Worm (Caenorhabditis elegans) whole organism, midembryonic: ENCODE measurements around the gene rpa-1.

Experiments used
- T22C8.4 ChIP-seq: fragments of 200-800 bp; sonication (Bioruptor generic); IDR thresholded peaks from 2 replicates; pipeline ENCODE4 v1.3.6; 2022; ENCODE audit warnings: missing genetic modification characterization, missing compliant biosample characterization
- cog-1 ChIP-seq: sonication (generic microtip); optimal IDR thresholded peaks from 2 replicates; lab custom pipeline; 2016; ENCODE audit warnings: missing genetic modification characterization, missing compliant biosample characterization
- flt-1 ChIP-seq: fragments of 200-800 bp; sonication (Bioruptor generic); IDR thresholded peaks from 2 replicates; pipeline ENCODE4 v1.3.6; 2022; ENCODE audit warnings: missing genetic modification characterization, missing compliant biosample characterization
- klf-2 ChIP-seq: fragments of 200-800 bp; sonication (Bioruptor generic); conservative IDR thresholded peaks from 2 replicates; pipeline ENCODE4 v1.3.6; 2022; ENCODE audit warnings: missing genetic modification reagents, missing genetic modification characterization, missing compliant biosample characterization
- med-1 ChIP-seq: sonication (generic microtip); optimal IDR thresholded peaks from 2 replicates; lab custom pipeline; 2017; ENCODE audit warnings: missing genetic modification characterization, mild to moderate bottlenecking, missing compliant biosample characterization, antibody characterized with exemption, missing genetic modification reagents; ENCODE audit not compliant: insufficient read depth
- ref-1 ChIP-seq: fragments of 200-800 bp; sonication (Bioruptor generic); conservative IDR thresholded peaks from 2 replicates; pipeline ENCODE4 v1.3.6; 2022; ENCODE audit warnings: missing genetic modification reagents, missing genetic modification characterization, missing compliant biosample characterization
- tab-1 ChIP-seq: fragments of 200-800 bp; sonication (Bioruptor generic); IDR thresholded peaks from 2 replicates; pipeline ENCODE4 v1.3.6; 2022; ENCODE audit warnings: missing genetic modification characterization, missing compliant biosample characterization
- ztf-23 ChIP-seq: fragments of 200-800 bp; sonication (Bioruptor generic); IDR thresholded peaks from 2 replicates; pipeline ENCODE4 v1.3.6; 2022; ENCODE audit warnings: missing genetic modification reagents, missing genetic modification characterization, missing compliant biosample characterization
- ztf-29 ChIP-seq: fragments of 200-800 bp; sonication (Bioruptor generic); IDR thresholded peaks from 2 replicates; pipeline ENCODE4 v1.3.6; 2022; ENCODE audit warnings: missing genetic modification reagents, missing genetic modification characterization, missing compliant biosample characterization

The rpa-1 gene

ce11 chrII:7631171-7631570 is 33.2 kb upstream of the rpa-1 start:
- peak; percentile 39 for TF ChIP-seq cog-1 (tag; lab: Kevin White, UChicago)
- TF ChIP-seq tab-1 (GFP tag; lab: Robert Waterston, UW): no peak
- peak; percentile 58; the same call in 1 of the 2 replicates for TF ChIP-seq ztf-29 (GFP tag; lab: Robert Waterston, UW)

- TF ChIP-seq klf-2 (GFP tag; lab: Robert Waterston, UW) (no peak), ztf-23 (GFP tag; lab: Robert Waterston, UW) (no peak), ref-1 (GFP tag; lab: Robert Waterston, UW) (no peak), T22C8.4 (GFP tag; lab: Robert Waterston, UW) (no peak)
Observed at ce11 chrII:7631677-7632210, 32.6 kb upstream of the rpa-1 start.

- TF ChIP-seq ref-1 (GFP tag; lab: Robert Waterston, UW) (no peak), klf-2 (GFP tag; lab: Robert Waterston, UW) (no peak), ztf-23 (GFP tag; lab: Robert Waterston, UW) (no peak), cog-1 (tag; lab: Kevin White, UChicago) (no peak)
Observed at ce11 chrII:7635296-7635695, 29.1 kb upstream of the rpa-1 start.

- no peak for TF ChIP-seq klf-2 (GFP tag; lab: Robert Waterston, UW)
- TF ChIP-seq ztf-23 (GFP tag; lab: Robert Waterston, UW): no peak
- TF ChIP-seq tab-1 (GFP tag; lab: Robert Waterston, UW): no peak
- no peak for TF ChIP-seq ref-1 (GFP tag; lab: Robert Waterston, UW)
- TF ChIP-seq cog-1 (tag; lab: Kevin White, UChicago): no peak
- TF ChIP-seq ztf-29 (GFP tag; lab: Robert Waterston, UW): no peak
- no peak for TF ChIP-seq flt-1 (GFP tag; lab: Robert Waterston, UW)
- no peak for TF ChIP-seq T22C8.4 (GFP tag; lab: Robert Waterston, UW)
- no peak for TF ChIP-seq med-1
Observed at ce11 chrII:7636941-7637340, 27.4 kb upstream of the rpa-1 start.

- no peak for TF ChIP-seq ztf-23 (GFP tag; lab: Robert Waterston, UW)
- TF ChIP-seq ref-1 (GFP tag; lab: Robert Waterston, UW): no peak
- no peak for TF ChIP-seq klf-2 (GFP tag; lab: Robert Waterston, UW)
- no peak for TF ChIP-seq cog-1 (tag; lab: Kevin White, UChicago)
- TF ChIP-seq med-1: no peak
- no peak for TF ChIP-seq tab-1 (GFP tag; lab: Robert Waterston, UW)
- TF ChIP-seq T22C8.4 (GFP tag; lab: Robert Waterston, UW): no peak
- no peak for TF ChIP-seq ztf-29 (GFP tag; lab: Robert Waterston, UW)
Observed at ce11 chrII:7639036-7639435, 25.3 kb upstream of the rpa-1 start.

- TF ChIP-seq klf-2 (GFP tag; lab: Robert Waterston, UW): no peak
- no peak for TF ChIP-seq ztf-23 (GFP tag; lab: Robert Waterston, UW)
- TF ChIP-seq med-1: no peak
- no peak for TF ChIP-seq cog-1 (tag; lab: Kevin White, UChicago)
- no peak for TF ChIP-seq tab-1 (GFP tag; lab: Robert Waterston, UW)
- TF ChIP-seq flt-1 (GFP tag; lab: Robert Waterston, UW): no peak
- TF ChIP-seq ref-1 (GFP tag; lab: Robert Waterston, UW): no peak
- TF ChIP-seq T22C8.4 (GFP tag; lab: Robert Waterston, UW): no peak
- TF ChIP-seq ztf-29 (GFP tag; lab: Robert Waterston, UW): no peak
Observed at ce11 chrII:7640161-7640841, 24.1 kb upstream of the rpa-1 start.

- TF ChIP-seq T22C8.4 (GFP tag; lab: Robert Waterston, UW) (no peak), cog-1 (tag; lab: Kevin White, UChicago) (peak; percentile 17), ztf-23 (GFP tag; lab: Robert Waterston, UW) (no peak), flt-1 (GFP tag; lab: Robert Waterston, UW) (peak; percentile 58), ref-1 (GFP tag; lab: Robert Waterston, UW) (no peak), ztf-29 (GFP tag; lab: Robert Waterston, UW) (no peak)
Observed at ce11 chrII:7642016-7642653, 22.2 kb upstream of the rpa-1 start.

ce11 chrII:7643214-7643613 is 21.2 kb upstream of the rpa-1 start:
- TF ChIP-seq ztf-23 (GFP tag; lab: Robert Waterston, UW): no peak
- no peak for TF ChIP-seq cog-1 (tag; lab: Kevin White, UChicago)
- TF ChIP-seq klf-2 (GFP tag; lab: Robert Waterston, UW): no peak
- TF ChIP-seq tab-1 (GFP tag; lab: Robert Waterston, UW): no peak
- TF ChIP-seq ref-1 (GFP tag; lab: Robert Waterston, UW): no peak
- TF ChIP-seq med-1: no peak
- TF ChIP-seq T22C8.4 (GFP tag; lab: Robert Waterston, UW): no peak

ce11 chrII:7651171-7651570 is 13.2 kb upstream of the rpa-1 start, which contains the start of gene pde-4:
pde-4 (minus strand) TSS chrII:7651246.
- no peak for TF ChIP-seq med-1
- TF ChIP-seq ref-1 (GFP tag; lab: Robert Waterston, UW): no peak
- no peak for TF ChIP-seq klf-2 (GFP tag; lab: Robert Waterston, UW)
- no peak for TF ChIP-seq ztf-23 (GFP tag; lab: Robert Waterston, UW)
- TF ChIP-seq T22C8.4 (GFP tag; lab: Robert Waterston, UW): no peak
- TF ChIP-seq ztf-29 (GFP tag; lab: Robert Waterston, UW): no peak
- no peak for TF ChIP-seq tab-1 (GFP tag; lab: Robert Waterston, UW)
- no peak for TF ChIP-seq flt-1 (GFP tag; lab: Robert Waterston, UW)
- TF ChIP-seq cog-1 (tag; lab: Kevin White, UChicago): no peak
